Fruit fly (Drosophila melanogaster): ENCODE measurements around the gene Tango10.
A peak's percentile ranks its signal among the peaks of the same experiment; 100 is the strongest.

Gene Tango10

dm6 chrX:11715937-11716730, 3.9 kb upstream of the Tango10 start (continued):
- TF ChIP-seq CG32532 (GFP tag; IDR thresholded peaks at IDR 0.05) = peak; percentile 81
- no peak for TF ChIP-seq zf30C (GFP tag; optimal IDR thresholded peaks at IDR 0.05)
- TF ChIP-seq Ptx1 (GFP tag; IDR thresholded peaks at IDR 0.05) = peak; percentile 89
- TF ChIP-seq HLH54F (GFP tag; optimal IDR thresholded peaks at IDR 0.05) = peak; percentile 84
- TF ChIP-seq CG17568 (GFP tag; optimal IDR thresholded peaks at IDR 0.05) = peak; percentile 80
- TF ChIP-seq Mrtf (GFP tag; IDR thresholded peaks at IDR 0.05) = peak; percentile 81
- TF ChIP-seq CG14014 (GFP tag; IDR thresholded peaks at IDR 0.05) = peak; percentile 58
- peak; percentile 70 for TF ChIP-seq Side (GFP tag; optimal IDR thresholded peaks at IDR 0.05)
- peak; percentile 82 for TF ChIP-seq tin (GFP tag; optimal IDR thresholded peaks at IDR 0.05)
- peak; percentile 83 for TF ChIP-seq stc (GFP tag; IDR thresholded peaks at IDR 0.05)
- peak; percentile 50 for TF ChIP-seq pfk (GFP tag; optimal IDR thresholded peaks at IDR 0.05)
- peak; percentile 88 for TF ChIP-seq Ssrp (tag; optimal IDR thresholded peaks at IDR 0.05)
- peak; percentile 65 for TF ChIP-seq Fer2 (tag; optimal IDR thresholded peaks at IDR 0.05)
- TF ChIP-seq CG31441 (GFP tag; IDR thresholded peaks at IDR 0.05) = peak; percentile 85
- peak; percentile 69 for TF ChIP-seq CG2129 (GFP tag; IDR thresholded peaks at IDR 0.05; ENCODE audit: partially characterized antibody)
- TF ChIP-seq jing (GFP tag; optimal IDR thresholded peaks at IDR 0.05) = peak; percentile 79
- TF ChIP-seq Hmx (GFP tag; optimal IDR thresholded peaks at IDR 0.05) = peak; percentile 79
- no peak; the same call in 2 of the 3 replicates for TF ChIP-seq HLH4C (GFP tag; IDR thresholded peaks at IDR 0.05; ENCODE audit: partially characterized antibody)
- TF ChIP-seq H15 (GFP tag; IDR thresholded peaks at IDR 0.05) = peak; percentile 37; the same call in 2 of the 3 replicates
- 0 out of 2 replicates have a peak, but pooled peaks have one; percentile 28 for TF ChIP-seq inv (GFP tag; IDR thresholded peaks at IDR 0.05; ENCODE audit: partially characterized antibody)
- TF ChIP-seq tap (tag; optimal IDR thresholded peaks at IDR 0.05) = peak; percentile 86
- peak; percentile 63 for TF ChIP-seq E2f1 (GFP tag; IDR thresholded peaks at IDR 0.05)
- peak; percentile 87 for TF ChIP-seq Rfx (GFP tag; IDR thresholded peaks at IDR 0.05)
- peak; percentile 75 for TF ChIP-seq wdn (GFP tag; IDR thresholded peaks at IDR 0.05)
- peak; percentile 61 for TF ChIP-seq Ada2b (GFP tag; IDR thresholded peaks at IDR 0.05)
- peak in 1 of 3 experiments; percentile 91 for TF ChIP-seq lola (GFP tag; optimal IDR thresholded peaks at IDR 0.05)
- TF ChIP-seq hth (optimal IDR thresholded peaks at IDR 0.05) = no peak
- TF ChIP-seq CG1603 (tag; optimal IDR thresholded peaks at IDR 0.05) = peak; percentile 86
- peak; percentile 79 for TF ChIP-seq CG12769 (tag; optimal IDR thresholded peaks at IDR 0.05)
- peak; percentile 75 for TF ChIP-seq Nf-YB (GFP tag; optimal IDR thresholded peaks at IDR 0.05)
- peak; percentile 77 to 88 for TF ChIP-seq Hr51 (GFP tag; optimal IDR thresholded peaks at IDR 0.05)
- peak; percentile 90 for TF ChIP-seq CG17829 (tag; optimal IDR thresholded peaks at IDR 0.05)
- peak; percentile 58 for TF ChIP-seq CG13894 (tag; optimal IDR thresholded peaks at IDR 0.05)
- peak; percentile 88 for TF ChIP-seq Hmr (GFP tag; optimal IDR thresholded peaks at IDR 0.05)
- peak; percentile 50 for TF ChIP-seq CG18764 (GFP tag; optimal IDR thresholded peaks at IDR 0.05)
- TF ChIP-seq CG4854 (GFP tag; optimal IDR thresholded peaks at IDR 0.05) = peak; percentile 90
- TF ChIP-seq CG17359 (tag; optimal IDR thresholded peaks at IDR 0.05) = peak; percentile 89
- TF ChIP-seq fd96Cb (tag; optimal IDR thresholded peaks at IDR 0.05) = peak; percentile 91
- peak; percentile 61 for TF ChIP-seq Atf3 (GFP tag; optimal IDR thresholded peaks at IDR 0.05)
- peak; percentile 84 for TF ChIP-seq CG11695 (GFP tag; IDR thresholded peaks at IDR 0.05)
- TF ChIP-seq sima (GFP tag; optimal IDR thresholded peaks at IDR 0.05) = peak; percentile 61
- TF ChIP-seq nmo (GFP tag; optimal IDR thresholded peaks at IDR 0.05) = peak; percentile 94
- TF ChIP-seq Poxn (GFP tag; IDR thresholded peaks at IDR 0.05) = no peak; the same call in 1 of the 2 replicates
- TF ChIP-seq CG6272 (GFP tag; IDR thresholded peaks at IDR 0.05) = peak; percentile 71
- peak; percentile 76 for TF ChIP-seq tgo (GFP tag; IDR thresholded peaks at IDR 0.05)
- peak; percentile 24 to 45 for TF ChIP-seq insv (GFP tag; optimal IDR thresholded peaks at IDR 0.05)
- peak; percentile 92 for TF ChIP-seq grau (tag; optimal IDR thresholded peaks at IDR 0.05)
- peak; percentile 71 for TF ChIP-seq Adf1 (GFP tag; IDR thresholded peaks at IDR 0.05)
